Fruit fly (Drosophila melanogaster): ENCODE results near the gene Sol1.
A peak's percentile ranks its signal among the peaks of the same experiment; 100 is the strongest.

Gene Sol1

DNA sequence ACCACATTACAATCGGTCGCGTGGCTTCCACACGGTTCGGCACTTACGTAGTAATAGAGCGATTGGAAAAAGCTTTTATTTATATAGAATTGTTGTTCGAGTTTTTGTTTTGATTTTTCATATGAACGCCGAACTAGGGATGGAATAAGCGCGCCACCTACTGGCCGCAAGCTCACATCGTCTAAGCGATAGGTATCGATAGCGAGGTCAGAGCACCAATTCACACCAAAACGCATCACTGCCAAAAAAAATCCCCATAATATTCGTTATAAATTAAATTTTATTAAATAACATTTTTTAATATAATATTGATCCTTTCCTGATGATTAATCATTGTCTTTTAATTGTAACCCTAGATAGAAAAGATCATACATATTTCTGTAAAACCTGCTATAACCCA, 35.6 kb upstream of the Sol1 start, which contains the start of gene CG10038 (continued):
- TF ChIP-seq Hsf (GFP tag; optimal IDR thresholded peaks at IDR 0.05) (peak; percentile 44), Hr3 (GFP tag; optimal IDR thresholded peaks at IDR 0.05) (peak; percentile 36), chn (GFP tag; optimal IDR thresholded peaks at IDR 0.05) (peak; percentile 36), Side (GFP tag; optimal IDR thresholded peaks at IDR 0.05) (peak; percentile 15), unc-4 (GFP tag; IDR thresholded peaks at IDR 0.05; ENCODE audit: partially characterized antibody) (peak; percentile 94), Mrtf (GFP tag; IDR thresholded peaks at IDR 0.05) (0 out of 3 replicates have a peak, but pooled peaks have one; percentile 28), CG18764 (GFP tag; optimal IDR thresholded peaks at IDR 0.05) (peak; percentile 13), CG3065 (GFP tag; optimal IDR thresholded peaks at IDR 0.05) (no peak), CG4617 (GFP tag; optimal IDR thresholded peaks at IDR 0.05; ENCODE audit: borderline replicate concordance) (peak; percentile 61), CG14710 (tag; optimal IDR thresholded peaks at IDR 0.05) (peak; percentile 52), Dek (tag; optimal IDR thresholded peaks at IDR 0.05) (peak; percentile 60), Aef1 (GFP tag; IDR thresholded peaks at IDR 0.05) (peak; percentile 31; the same call in 1 of the 3 replicates), Ets97D (GFP tag; optimal IDR thresholded peaks at IDR 0.05) (peak; percentile 60), CG3163 (GFP tag; optimal IDR thresholded peaks at IDR 0.05) (no peak), Jarid2 (GFP tag; optimal IDR thresholded peaks at IDR 0.05) (peak; percentile 14), inv (GFP tag; IDR thresholded peaks at IDR 0.05; ENCODE audit: partially characterized antibody) (peak; percentile 93), Oli (tag; optimal IDR thresholded peaks at IDR 0.05) (no peak), sug (tag; optimal IDR thresholded peaks at IDR 0.05) (no peak), cato (GFP tag; optimal IDR thresholded peaks at IDR 0.05; ENCODE audit: borderline replicate concordance) (no peak), CG9727 (GFP tag; optimal IDR thresholded peaks at IDR 0.05) (no peak), CG7839 (tag; optimal IDR thresholded peaks at IDR 0.05) (peak; percentile 32), knrl (GFP tag; IDR thresholded peaks at IDR 0.05; ENCODE audit: partially characterized antibody) (peak; percentile 96), CG17612 (GFP tag; IDR thresholded peaks at IDR 0.05) (no peak), zfh2 (GFP tag; optimal IDR thresholded peaks at IDR 0.05) (peak; percentile 37), CG1647 (GFP tag; optimal IDR thresholded peaks at IDR 0.05) (peak; percentile 52), hb (GFP tag; IDR thresholded peaks at IDR 0.05; ENCODE audit: partially characterized antibody) (peak; percentile 92), CG10979 (tag; optimal IDR thresholded peaks at IDR 0.05) (peak; percentile 21), cwo (GFP tag; optimal IDR thresholded peaks at IDR 0.05) (no peak), lilli (GFP tag; optimal IDR thresholded peaks at IDR 0.05) (peak; percentile 59), CG7271 (tag; optimal IDR thresholded peaks at IDR 0.05) (no peak), slou (GFP tag; optimal IDR thresholded peaks at IDR 0.05) (no peak), psq (GFP tag; optimal IDR thresholded peaks at IDR 0.05) (no peak), pho (GFP tag; optimal IDR thresholded peaks at IDR 0.05) (peak; percentile 31), CG14667 (GFP tag; IDR thresholded peaks at IDR 0.05) (no peak), CG4424 (GFP tag; optimal IDR thresholded peaks at IDR 0.05) (peak; percentile 36), slbo (GFP tag; IDR thresholded peaks at IDR 0.05) (peak; percentile 67; the same call in 1 of the 2 replicates), btn (GFP tag; optimal IDR thresholded peaks at IDR 0.05) (no peak), ara (GFP tag; IDR thresholded peaks at IDR 0.05) (0 out of 2 replicates have a peak, but pooled peaks have one; percentile 28), caup (GFP tag; optimal IDR thresholded peaks at IDR 0.05; ENCODE audit: severe bottlenecking) (peak; percentile 34), Dll (GFP tag; IDR thresholded peaks at IDR 0.05; ENCODE audit: partially characterized antibody) (peak; percentile 93), zf30C (GFP tag; optimal IDR thresholded peaks at IDR 0.05) (peak; percentile 24), run (tag; optimal IDR thresholded peaks at IDR 0.05) (no peak), vvl (GFP tag; IDR thresholded peaks at IDR 0.05) (peak; percentile 55; the same call in 1 of the 2 replicates), sens (GFP tag) (peak; percentile 77), Optix (GFP tag; IDR thresholded peaks at IDR 0.05) (no peak), CG12236 (GFP tag; optimal IDR thresholded peaks at IDR 0.05) (no peak), wek (GFP tag; optimal IDR thresholded peaks at IDR 0.05) (peak; percentile 31), CG6254 (GFP tag; optimal IDR thresholded peaks at IDR 0.05) (no peak), CG11247 (GFP tag; IDR thresholded peaks at IDR 0.05) (peak; percentile 22; the same call in 1 of the 2 replicates), chinmo (GFP tag; IDR thresholded peaks at IDR 0.05; ENCODE audit: partially characterized antibody) (peak; percentile 92)

Measured in whole organism, embryonic.